Fruit fly (Drosophila melanogaster) S2 (cell line): ENCODE data around the gene CG5892.

Experiments
- CG8478 ChIP-seq: fragments of >200 bp; optimal IDR thresholded peaks from 2 replicates; lab custom pipeline; 2018
- CTCF ChIP-seq, 2 experiments: fragments of >200 bp; optimal IDR thresholded peaks; 2 replicates each; lab custom pipeline; 2018

dm6 chr3R:21199953-21200368 lies 42.5 kb upstream of the CG5892 start:
- no peak for TF ChIP-seq CG8478 (lab: Kevin White, UChicago)
- no peak for TF ChIP-seq CTCF (optimal IDR thresholded peaks at IDR 0.05; lab: Kevin White, UChicago)
